Fruit fly (Drosophila melanogaster) whole organism: ENCODE data around the gene CG15544.

Experiments used
- CG8478 ChIP-seq: fragments of >200 bp; optimal IDR thresholded peaks from 2 replicates; lab custom pipeline; 2018; ENCODE audit warnings: inconsistent platforms
- pan ChIP-seq: fragments of >200 bp; optimal IDR thresholded peaks from 2 replicates; lab custom pipeline; 2017
- psq ChIP-seq: fragments of >200 bp; optimal IDR thresholded peaks from 2 replicates; lab custom pipeline; 2017
- usp ChIP-seq: fragments of >200 bp; optimal IDR thresholded peaks from 2 replicates; lab custom pipeline; 2017; ENCODE audit warnings: missing biosample characterization, missing genetic modification characterization, mixed read lengths

DNA sequence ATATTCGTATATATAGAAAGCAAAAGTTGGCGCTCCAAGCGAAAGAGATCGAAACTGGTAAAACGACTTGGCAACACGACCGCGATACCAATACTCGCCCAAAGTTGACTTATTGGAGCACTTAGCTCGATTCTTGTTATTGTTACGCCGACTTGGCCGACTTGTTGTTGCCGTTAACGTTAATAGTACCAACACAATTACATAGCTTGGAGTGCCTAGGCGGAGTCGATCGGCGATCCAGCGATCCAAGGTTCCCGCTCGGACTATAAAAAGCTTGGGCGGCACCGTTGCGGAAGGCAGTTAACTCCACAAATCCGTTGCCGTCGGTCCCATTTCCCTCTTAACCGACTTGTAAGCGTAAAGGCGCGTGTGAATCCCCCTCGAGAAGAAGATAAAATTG, 39.6 kb downstream of the CG15544 start, which contains the start of gene Cpr100A:
- TF ChIP-seq pan (no peak), CG8478 (lab: Kevin White, UChicago) (no peak), usp (GFP tag; lab: Kevin White, UChicago) (no peak), psq (lab: Kevin White, UChicago) (no peak)
